Worm (Caenorhabditis elegans): ENCODE results near the gene F22E5.20.

ce11 chrII:2700229-2700628, 26.8 kb upstream of the F22E5.20 start, which contains the start of gene sri-61:
- TF ChIP-seq bed-1 (GFP tag; IDR thresholded peaks at IDR 0.05) = no peak
- no peak for TF ChIP-seq snpc-4 (GFP tag; optimal IDR thresholded peaks at IDR 0.05)
- TF ChIP-seq snpc-4 (tag; optimal IDR thresholded peaks at IDR 0.05) = no peak
- TF ChIP-seq efl-1 (GFP tag; optimal IDR thresholded peaks at IDR 0.05) = no peak

All from whole organism, young adult.